Fruit fly (Drosophila melanogaster): ENCODE measurements around the gene BBS5.

Gene BBS5

DNA sequence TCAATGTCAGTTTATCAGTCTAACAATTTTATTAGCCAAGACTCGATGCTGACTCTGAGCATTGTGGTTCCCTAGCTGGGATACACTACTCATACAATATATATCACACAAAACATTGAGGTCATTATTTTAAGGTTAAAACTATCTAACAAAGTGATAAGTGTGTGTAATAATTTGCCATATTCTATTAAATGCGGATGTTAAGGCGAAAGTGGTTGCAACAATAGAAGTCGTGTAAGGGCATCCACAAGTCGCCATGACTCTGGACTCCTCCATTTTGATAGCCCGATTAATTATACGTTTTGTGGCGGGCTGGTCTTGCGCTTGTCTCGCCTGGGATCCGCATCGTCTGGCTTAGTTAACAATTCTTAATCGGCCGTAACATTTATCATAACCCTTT lies 30.7 kb downstream of the BBS5 start (continued):
- TF ChIP-seq CG17186 (GFP tag; optimal IDR thresholded peaks at IDR 0.05) (no peak), Chrac-16 (GFP tag; optimal IDR thresholded peaks at IDR 0.05) (peak; percentile 27), bigmax (GFP tag; optimal IDR thresholded peaks at IDR 0.05) (no peak), sob (GFP tag; IDR thresholded peaks at IDR 0.05) (no peak), CG2678 (tag; optimal IDR thresholded peaks at IDR 0.05) (no peak), peb (GFP tag; IDR thresholded peaks at IDR 0.05) (peak; percentile 47; the same call in 1 of the 2 replicates), caup (GFP tag; optimal IDR thresholded peaks at IDR 0.05; ENCODE audit: severe bottlenecking) (no peak), CG11085 (GFP tag; IDR thresholded peaks at IDR 0.05) (no peak), fru (optimal IDR thresholded peaks at IDR 0.05) (no peak), phol (tag; optimal IDR thresholded peaks at IDR 0.05) (peak; percentile 73), Hmr (GFP tag; optimal IDR thresholded peaks at IDR 0.05) (no peak), CG10366 (GFP tag; IDR thresholded peaks at IDR 0.05) (peak; percentile 44; the same call in 1 of the 2 replicates), CG13894 (tag; optimal IDR thresholded peaks at IDR 0.05) (no peak), CG16863 (GFP tag; optimal IDR thresholded peaks at IDR 0.05) (peak; percentile 23), E2f2 (GFP tag; IDR thresholded peaks at IDR 0.05) (0 out of 2 replicates have a peak, but pooled peaks have one; percentile 16), Sry-δ (GFP tag; optimal IDR thresholded peaks at IDR 0.05) (no peak), CG8359 (GFP tag; optimal IDR thresholded peaks at IDR 0.05; ENCODE audit: borderline replicate concordance) (peak; percentile 8), dan (GFP tag; IDR thresholded peaks at IDR 0.05) (no peak), HLH54F (GFP tag; optimal IDR thresholded peaks at IDR 0.05) (no peak), scrt (GFP tag; optimal IDR thresholded peaks at IDR 0.05) (no peak), CG9437 (GFP tag; optimal IDR thresholded peaks at IDR 0.05) (peak; percentile 10), CG9876 (GFP tag; optimal IDR thresholded peaks at IDR 0.05) (no peak), CG13424 (tag; optimal IDR thresholded peaks at IDR 0.05) (peak; percentile 41), Rx (GFP tag; IDR thresholded peaks at IDR 0.05) (no peak), Drgx (GFP tag; IDR thresholded peaks at IDR 0.05) (no peak), tin (GFP tag; optimal IDR thresholded peaks at IDR 0.05) (peak; percentile 33), cg (GFP tag; optimal IDR thresholded peaks at IDR 0.05) (no peak), mld (GFP tag; IDR thresholded peaks at IDR 0.05; ENCODE audit: partially characterized antibody) (no peak), CG11398 (GFP tag; optimal IDR thresholded peaks at IDR 0.05) (no peak), vnd (GFP tag; IDR thresholded peaks at IDR 0.05; ENCODE audit: partially characterized antibody) (no peak), CG4360 (GFP tag; IDR thresholded peaks at IDR 0.05) (no peak), HHEX (GFP tag; optimal IDR thresholded peaks at IDR 0.05) (peak; percentile 26), Hr3 (GFP tag; optimal IDR thresholded peaks at IDR 0.05) (peak; percentile 15), chif (GFP tag; optimal IDR thresholded peaks at IDR 0.05) (peak in 1 of 2 experiments; percentile 54), Kr (GFP tag; optimal IDR thresholded peaks at IDR 0.05) (peak; percentile 14), Spps (tag; optimal IDR thresholded peaks at IDR 0.05) (peak; percentile 60), bowl (GFP tag; IDR thresholded peaks at IDR 0.05) (no peak), lov (optimal IDR thresholded peaks at IDR 0.05) (no peak), lov (GFP tag; IDR thresholded peaks at IDR 0.05) (0 out of 3 replicates have a peak, but pooled peaks have one; percentile 40), CG6254 (GFP tag; optimal IDR thresholded peaks at IDR 0.05) (no peak), Rfx (GFP tag; IDR thresholded peaks at IDR 0.05) (no peak), hkb (optimal IDR thresholded peaks at IDR 0.05) (no peak), hkb (GFP tag; IDR thresholded peaks at IDR 0.05) (peak; percentile 45), CG3995 (GFP tag; optimal IDR thresholded peaks at IDR 0.05) (no peak), dysf (GFP tag; IDR thresholded peaks at IDR 0.05) (peak; percentile 36; the same call in 1 of the 3 replicates), Dll (GFP tag; IDR thresholded peaks at IDR 0.05; ENCODE audit: partially characterized antibody) (no peak), CG8924 (tag; optimal IDR thresholded peaks at IDR 0.05) (peak; percentile 56), Aef1 (GFP tag; IDR thresholded peaks at IDR 0.05) (no peak), Antp (GFP tag; optimal IDR thresholded peaks at IDR 0.05) (peak; percentile 41), corto (GFP tag; optimal IDR thresholded peaks at IDR 0.05) (no peak), sisA (GFP tag; IDR thresholded peaks at IDR 0.05) (peak; percentile 50; the same call in 1 of the 2 replicates), CG6813 (GFP tag; optimal IDR thresholded peaks at IDR 0.05) (no peak)
